Worm (Caenorhabditis elegans) whole organism, L1 larva: ENCODE data around the gene vars-1.

Source experiments
- F16B12.6 ChIP-seq: fragments of 150-350 bp; optimal IDR thresholded peaks from 2 replicates; lab custom pipeline; 2014; ENCODE audit warnings: missing biosample characterization, missing genetic modification characterization
- aha-1 ChIP-seq: fragments of 150-350 bp; optimal IDR thresholded peaks from 2 replicates; lab custom pipeline; 2014; ENCODE audit warnings: missing biosample characterization, missing genetic modification characterization
- blmp-1 ChIP-seq: fragments of 150-350 bp; optimal IDR thresholded peaks from 2 replicates; lab custom pipeline; 2014; ENCODE audit warnings: missing biosample characterization, missing genetic modification characterization
- ceh-63 ChIP-seq: fragments of 200-800 bp; sonication (Bioruptor generic); optimal IDR thresholded peaks from 2 replicates; lab custom pipeline; 2018; ENCODE audit warnings: mild to moderate bottlenecking, missing genetic modification characterization, missing compliant biosample characterization
- ceh-88 ChIP-seq: fragments of 200-800 bp; sonication (Bioruptor generic); IDR thresholded peaks from 2 replicates; pipeline ENCODE4 v1.3.6; 2022; ENCODE audit warnings: missing genetic modification characterization, missing compliant biosample characterization
- ces-1 ChIP-seq: fragments of 150-350 bp; optimal IDR thresholded peaks from 2 replicates; lab custom pipeline; 2014; ENCODE audit warnings: missing biosample characterization, missing genetic modification reagents, missing genetic modification characterization
- dpl-1 ChIP-seq, 3 experiments: fragments of 150-350 bp in 2 of 3; sonication (generic microtip) in 1 of 3; optimal IDR thresholded peaks; 2 replicates each; lab custom pipeline; 2014 to 2017; ENCODE audit warnings: missing biosample characterization in 3 of 3, missing genetic modification characterization in 3 of 3, missing genetic modification reagents in 3 of 3
- efl-3 ChIP-seq: fragments of 200-800 bp; sonication (Bioruptor generic); optimal IDR thresholded peaks from 2 replicates; lab custom pipeline; 2018; ENCODE audit warnings: mild to moderate bottlenecking, missing genetic modification characterization, missing compliant biosample characterization
- egl-13 ChIP-seq: sonication (generic microtip); optimal IDR thresholded peaks from 2 replicates; lab custom pipeline; 2016; ENCODE audit warnings: missing genotype, missing genetic modification reagents, missing genetic modification characterization, missing compliant biosample characterization
- elt-2 ChIP-seq: sonication (generic microtip); optimal IDR thresholded peaks from 2 replicates; lab custom pipeline; 2016; ENCODE audit warnings: missing genetic modification characterization, mild to moderate bottlenecking, inconsistent platforms, missing compliant biosample characterization, missing genetic modification reagents
- elt-3 ChIP-seq, 6 experiments: fragments of 150-350 bp in 1 of 6; sonication (generic microtip); optimal IDR thresholded peaks; 2 replicates each; lab custom pipeline; 2017 to 2018; ENCODE audit warnings: missing biosample characterization in 6 of 6, missing genetic modification characterization in 6 of 6, inconsistent platforms in 1 of 6
- ets-5 ChIP-seq: fragments of 200-800 bp; sonication (Bioruptor generic); IDR thresholded peaks from 2 replicates; pipeline ENCODE4 v1.3.6; 2022; ENCODE audit warnings: missing genetic modification characterization, missing compliant biosample characterization
- fkh-8 ChIP-seq: sonication (generic microtip); optimal IDR thresholded peaks from 2 replicates; lab custom pipeline; 2016; ENCODE audit warnings: mild to moderate bottlenecking, missing genetic modification characterization, missing compliant biosample characterization
- grh-1 ChIP-seq: fragments of 200-800 bp; sonication (Bioruptor generic); IDR thresholded peaks from 2 replicates; pipeline ENCODE4 v1.3.6; 2022; ENCODE audit warnings: missing genetic modification reagents, missing genetic modification characterization, missing compliant biosample characterization
- jun-1 ChIP-seq: fragments of 150-350 bp; optimal IDR thresholded peaks from 2 replicates; lab custom pipeline; 2014; ENCODE audit warnings: missing biosample characterization, missing genetic modification reagents, missing genetic modification characterization
- lin-13 ChIP-seq: fragments of 150-350 bp; optimal IDR thresholded peaks from 2 replicates; lab custom pipeline; 2014; ENCODE audit warnings: missing biosample characterization, missing genetic modification reagents, missing genetic modification characterization
- lin-14 ChIP-seq: fragments of 200-800 bp; sonication (Bioruptor generic); optimal IDR thresholded peaks from 2 replicates; lab custom pipeline; 2018; ENCODE audit warnings: mild to moderate bottlenecking, missing genetic modification characterization, moderate library complexity, missing compliant biosample characterization
- lin-35 ChIP-seq, 2 experiments: fragments of 150-350 bp; optimal IDR thresholded peaks; 2 replicates each; lab custom pipeline; 2014; ENCODE audit warnings: missing biosample characterization in 2 of 2, missing genetic modification characterization in 2 of 2, missing genetic modification reagents in 2 of 2
- lsy-2 ChIP-seq, 2 experiments: fragments of 150-350 bp; optimal IDR thresholded peaks; 2 replicates each; lab custom pipeline; 2014; ENCODE audit warnings: missing biosample characterization in 2 of 2, missing genetic modification characterization in 2 of 2
- mdl-1 ChIP-seq, 2 experiments: fragments of 150-350 bp; optimal IDR thresholded peaks; 2 replicates each; lab custom pipeline; 2014 to 2017; ENCODE audit warnings: missing biosample characterization in 2 of 2, missing genetic modification characterization in 2 of 2, inconsistent platforms in 1 of 2
- mef-2 ChIP-seq: fragments of 150-350 bp; optimal IDR thresholded peaks from 2 replicates; lab custom pipeline; 2014; ENCODE audit warnings: missing biosample characterization, missing genetic modification characterization
- nhr-11 ChIP-seq: fragments of 150-350 bp; optimal IDR thresholded peaks from 2 replicates; lab custom pipeline; 2014; ENCODE audit warnings: missing biosample characterization, missing genetic modification characterization
- nhr-20 ChIP-seq: sonication (generic microtip); optimal IDR thresholded peaks from 2 replicates; lab custom pipeline; 2016; ENCODE audit warnings: mild to moderate bottlenecking, missing genetic modification characterization, missing compliant biosample characterization
- nhr-28 ChIP-seq: fragments of 150-350 bp; optimal IDR thresholded peaks from 2 replicates; lab custom pipeline; 2014; ENCODE audit warnings: missing biosample characterization, missing genetic modification characterization
- nhr-47 ChIP-seq: sonication (generic microtip); optimal IDR thresholded peaks from 2 replicates; lab custom pipeline; 2016; ENCODE audit warnings: mild to moderate bottlenecking, missing genetic modification characterization, moderate library complexity, missing compliant biosample characterization
- nhr-71 ChIP-seq: sonication (generic microtip); optimal IDR thresholded peaks from 2 replicates; lab custom pipeline; 2016; ENCODE audit warnings: mild to moderate bottlenecking, missing genetic modification characterization, moderate library complexity, missing compliant biosample characterization
- nhr-84 ChIP-seq: sonication (generic microtip); optimal IDR thresholded peaks from 2 replicates; lab custom pipeline; 2017; ENCODE audit warnings: missing biosample characterization, missing genetic modification characterization
- nhr-85 ChIP-seq: sonication (generic microtip); peaks from one replicate; lab custom pipeline; 2016; ENCODE audit warnings: missing genetic modification characterization, inconsistent platforms, missing compliant biosample characterization
- nhr-90 ChIP-seq: sonication (generic microtip); optimal IDR thresholded peaks from 2 replicates; lab custom pipeline; 2016; ENCODE audit warnings: mild to moderate bottlenecking, missing genetic modification characterization, missing compliant biosample characterization; ENCODE audit not compliant: poor library complexity
- pag-3 ChIP-seq: sonication (generic microtip); optimal IDR thresholded peaks from 2 replicates; lab custom pipeline; 2017; ENCODE audit warnings: missing genetic modification characterization, mild to moderate bottlenecking, missing compliant biosample characterization, antibody characterized with exemption, borderline replicate concordance; ENCODE audit not compliant: insufficient read depth
- pqm-1 ChIP-seq: sonication (generic microtip); optimal IDR thresholded peaks from 3 replicates; lab custom pipeline; 2017; ENCODE audit warnings: missing biosample characterization, missing genetic modification characterization
- snpc-4 ChIP-seq: fragments of 150-350 bp; optimal IDR thresholded peaks from 2 replicates; lab custom pipeline; 2014; ENCODE audit warnings: missing biosample characterization, missing genetic modification characterization
- snu-23 ChIP-seq: sonication (generic microtip); optimal IDR thresholded peaks from 2 replicates; lab custom pipeline; 2016; ENCODE audit warnings: missing genetic modification characterization, missing compliant biosample characterization
- sptf-1 ChIP-seq: fragments of 150-350 bp; optimal IDR thresholded peaks from 2 replicates; lab custom pipeline; 2014; ENCODE audit warnings: missing biosample characterization, missing genetic modification characterization
- swsn-7 ChIP-seq: sonication (generic microtip); optimal IDR thresholded peaks from 2 replicates; lab custom pipeline; 2016; ENCODE audit warnings: missing genetic modification characterization, missing compliant biosample characterization
- tbx-2 ChIP-seq: sonication (generic microtip); optimal IDR thresholded peaks from 2 replicates; lab custom pipeline; 2016; ENCODE audit warnings: missing genetic modification characterization, missing compliant biosample characterization
- unc-130 ChIP-seq: fragments of 150-350 bp; optimal IDR thresholded peaks from 2 replicates; lab custom pipeline; 2017; ENCODE audit warnings: missing biosample characterization, missing genetic modification characterization, inconsistent platforms
- vab-15 ChIP-seq: sonication (generic microtip); optimal IDR thresholded peaks from 2 replicates; lab custom pipeline; 2017; ENCODE audit warnings: missing genotype, mild to moderate bottlenecking, missing genetic modification characterization, missing compliant biosample characterization
- xbp-1 ChIP-seq: sonication (generic microtip); optimal IDR thresholded peaks from 2 replicates; lab custom pipeline; 2016; ENCODE audit warnings: missing genetic modification characterization, missing compliant biosample characterization
- zag-1 ChIP-seq: fragments of 150-350 bp; optimal IDR thresholded peaks from 2 replicates; lab custom pipeline; 2014; ENCODE audit warnings: missing biosample characterization, missing genetic modification characterization
- ztf-11 ChIP-seq, 2 experiments: sonication (generic microtip); optimal IDR thresholded peaks; 2 replicates each; lab custom pipeline; 2016 to 2017; ENCODE audit warnings: missing genetic modification characterization in 2 of 2, missing biosample characterization in 1 of 2, missing compliant biosample characterization in 1 of 2

Gene vars-1

DNA sequence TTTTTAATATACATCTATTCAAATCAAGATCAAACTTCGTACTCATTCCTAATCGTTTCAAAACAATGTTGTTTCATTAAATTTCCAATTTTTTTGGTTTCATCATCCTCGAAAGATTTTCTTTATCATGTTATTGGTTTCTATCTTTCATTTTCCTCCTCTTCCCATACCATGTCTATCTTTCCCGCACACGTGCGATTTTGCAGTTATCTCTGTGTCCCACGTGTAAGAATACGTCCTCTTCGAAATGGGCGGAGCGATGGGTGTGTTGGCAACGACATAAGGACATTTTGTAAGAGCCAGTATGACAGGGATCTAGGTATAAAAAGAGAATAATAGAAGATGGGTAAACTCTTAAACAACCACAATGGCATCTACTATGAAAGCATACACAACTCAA lies 4.9 kb upstream of the vars-1 start, which contains the start of gene F43H9.4:
Gene F43H9.4 (plus strand): TSS at position 366 of the 400 bp plus-strand sequence.
- TF ChIP-seq lin-13 (GFP tag; lab: Kevin White, UChicago) (no peak), ceh-63 (GFP tag; lab: Kevin White, UChicago) (no peak), dpl-1 (GFP tag; optimal IDR thresholded peaks at IDR 0.05; lab: Kevin White, UChicago) (peak in 1 of 3 experiments; percentile 9), elt-3 (tag; optimal IDR thresholded peaks at IDR 0.05; lab: Kevin White, UChicago) (peak in 5 of 6 experiments; percentile 47 to 94 (median 62)), xbp-1 (peak; percentile 87), pqm-1 (tag; lab: Kevin White, UChicago) (no peak), lsy-2 (tag; optimal IDR thresholded peaks at IDR 0.05; lab: Kevin White, UChicago) (peak in 1 of 2 experiments; percentile 3), nhr-20 (tag; lab: Kevin White, UChicago) (peak; percentile 82), nhr-47 (tag; lab: Kevin White, UChicago) (peak; percentile 30), ztf-11 (tag; optimal IDR thresholded peaks at IDR 0.05; lab: Kevin White, UChicago) (no peak), nhr-71 (tag; lab: Kevin White, UChicago) (peak; percentile 63), elt-2 (no peak), ets-5 (GFP tag; lab: Robert Waterston, UW) (no peak), aha-1 (tag; lab: Kevin White, UChicago) (no peak), nhr-90 (peak; percentile 48), tbx-2 (tag; lab: Kevin White, UChicago) (peak; percentile 20), snu-23 (GFP tag; lab: Kevin White, UChicago) (peak; percentile 64), egl-13 (tag; lab: Kevin White, UChicago) (no peak), snpc-4 (tag; lab: Kevin White, UChicago) (no peak), lin-35 (GFP tag; optimal IDR thresholded peaks at IDR 0.05; lab: Kevin White, UChicago) (peak in 1 of 2 experiments; percentile 8), vab-15 (tag; lab: Kevin White, UChicago) (no peak), mdl-1 (tag; optimal IDR thresholded peaks at IDR 0.05; lab: Kevin White, UChicago) (peak in 1 of 2 experiments; percentile 77), nhr-28 (tag; lab: Kevin White, UChicago) (no peak), efl-3 (GFP tag; lab: Kevin White, UChicago) (no peak), sptf-1 (tag; lab: Kevin White, UChicago) (no peak), F16B12.6 (no peak), pag-3 (tag; lab: Kevin White, UChicago) (peak; percentile 26), zag-1 (tag; lab: Kevin White, UChicago) (no peak), fkh-8 (tag; lab: Kevin White, UChicago) (no peak), jun-1 (tag; lab: Kevin White, UChicago) (no peak), swsn-7 (tag; lab: Kevin White, UChicago) (no peak), lin-14 (GFP tag; lab: Kevin White, UChicago) (peak; percentile 74), mef-2 (no peak), unc-130 (peak; percentile 18), nhr-11 (tag; lab: Kevin White, UChicago) (no peak), nhr-85 (tag; lab: Kevin White, UChicago) (peak; percentile 91), ceh-88 (GFP tag; lab: Robert Waterston, UW) (no peak), ces-1 (GFP tag; lab: Kevin White, UChicago) (no peak), blmp-1 (tag; lab: Kevin White, UChicago) (peak; percentile 62), nhr-84 (tag; lab: Kevin White, UChicago) (no peak), grh-1 (GFP tag; lab: Robert Waterston, UW) (peak; percentile 39; the same call in 1 of the 2 replicates)
